Worm (Caenorhabditis elegans): ENCODE results near the gene glb-13.

glb-13 gene

ce11 chrX:12360444-12360843, 17.7 kb downstream of the glb-13 start, which contains the start of the genes nspc-15 and F19H6.6:
TSS of gene nspc-15 (plus strand) at chrX:12360744.
TSS of gene F19H6.6 (plus strand) at chrX:12360827.
- TF ChIP-seq lin-32 (GFP tag; optimal IDR thresholded peaks at IDR 0.05): no peak
- no peak for TF ChIP-seq pha-4 (tag; optimal IDR thresholded peaks at IDR 0.05)
- no peak for TF ChIP-seq nhr-237 (tag; optimal IDR thresholded peaks at IDR 0.05)
- TF ChIP-seq blmp-1 (tag; optimal IDR thresholded peaks at IDR 0.05): no peak
- no peak for TF ChIP-seq nhr-2 (tag; optimal IDR thresholded peaks at IDR 0.05)
- TF ChIP-seq ztf-11 (tag; optimal IDR thresholded peaks at IDR 0.05): no peak
- no peak for TF ChIP-seq flh-1 (GFP tag; optimal IDR thresholded peaks at IDR 0.05)
- no peak for TF ChIP-seq unc-120 (tag; optimal IDR thresholded peaks at IDR 0.05; ENCODE audit: poor library complexity, severe bottlenecking)
- no peak for TF ChIP-seq tbx-8 (GFP tag; optimal IDR thresholded peaks at IDR 0.05)
- TF ChIP-seq mab-5 (tag; optimal IDR thresholded peaks at IDR 0.05): no peak
- TF ChIP-seq mep-1 (tag; optimal IDR thresholded peaks at IDR 0.05): no peak
- no peak for TF ChIP-seq lin-13 (tag; optimal IDR thresholded peaks at IDR 0.05)
- no peak for TF ChIP-seq nhr-76 (tag; optimal IDR thresholded peaks at IDR 0.05)
- TF ChIP-seq hlh-1 (tag; optimal IDR thresholded peaks at IDR 0.05): no peak
- no peak for TF ChIP-seq mls-2 (tag; optimal IDR thresholded peaks at IDR 0.05)
- TF ChIP-seq sptf-1 (tag; optimal IDR thresholded peaks at IDR 0.05): no peak
- no peak for TF ChIP-seq lsy-2 (tag; optimal IDR thresholded peaks at IDR 0.05)

- TF ChIP-seq M03D4.4 (tag; optimal IDR thresholded peaks at IDR 0.05) (no peak), mep-1 (tag; optimal IDR thresholded peaks at IDR 0.05) (no peak), ceh-83 (GFP tag; optimal IDR thresholded peaks at IDR 0.05) (no peak), ceh-43 (GFP tag; optimal IDR thresholded peaks at IDR 0.05) (no peak), mab-5 (tag; optimal IDR thresholded peaks at IDR 0.05) (no peak)
Observed at ce11 chrX:12358957-12359356, 19.2 kb downstream of the glb-13 start, which contains the start of gene nspc-14. TSS of gene nspc-14 (minus strand) at chrX:12359057.

- no peak for TF ChIP-seq flh-1 (GFP tag; optimal IDR thresholded peaks at IDR 0.05)
- TF ChIP-seq mab-5 (tag; optimal IDR thresholded peaks at IDR 0.05): no peak
- TF ChIP-seq unc-120 (tag; optimal IDR thresholded peaks at IDR 0.05; ENCODE audit: poor library complexity, severe bottlenecking): no peak
- TF ChIP-seq ceh-83 (GFP tag; optimal IDR thresholded peaks at IDR 0.05): no peak
- TF ChIP-seq elt-1 (tag; optimal IDR thresholded peaks at IDR 0.05; ENCODE audit: borderline replicate concordance, insufficient read depth): no peak
- no peak for TF ChIP-seq sem-2 (GFP tag; optimal IDR thresholded peaks at IDR 0.05)
Observed at ce11 chrX:12357127-12357526, 21.1 kb downstream of the glb-13 start, which contains the start of gene nspc-13. TSS of gene nspc-13 (plus strand) at chrX:12357427.

ce11 chrX:12356581-12356980, 21.6 kb downstream of the glb-13 start, which contains the start of gene nspc-12:
TSS of gene nspc-12 (minus strand) at chrX:12356681.
- TF ChIP-seq lin-32 (GFP tag; optimal IDR thresholded peaks at IDR 0.05) (no peak), unc-120 (tag; optimal IDR thresholded peaks at IDR 0.05; ENCODE audit: poor library complexity, severe bottlenecking) (no peak), nhr-12 (tag; optimal IDR thresholded peaks at IDR 0.05) (no peak), elt-3 (tag; optimal IDR thresholded peaks at IDR 0.05) (no peak), nhr-237 (tag; optimal IDR thresholded peaks at IDR 0.05) (no peak), unc-62 (GFP tag; optimal IDR thresholded peaks at IDR 0.05) (no peak), bed-3 (GFP tag; optimal IDR thresholded peaks at IDR 0.05) (no peak), M03D4.4 (tag; optimal IDR thresholded peaks at IDR 0.05) (no peak), pha-4 (tag; optimal IDR thresholded peaks at IDR 0.05) (no peak), mep-1 (tag; optimal IDR thresholded peaks at IDR 0.05) (no peak), ham-2 (GFP tag; optimal IDR thresholded peaks at IDR 0.05) (no peak), ces-1 (GFP tag; optimal IDR thresholded peaks at IDR 0.05) (no peak), drap-1 (GFP tag; optimal IDR thresholded peaks at IDR 0.05) (no peak), sptf-1 (tag; optimal IDR thresholded peaks at IDR 0.05) (no peak), lin-13 (tag; optimal IDR thresholded peaks at IDR 0.05) (no peak), hlh-1 (tag; optimal IDR thresholded peaks at IDR 0.05) (no peak), nhr-28 (tag; optimal IDR thresholded peaks at IDR 0.05) (no peak), ceh-39 (tag; optimal IDR thresholded peaks at IDR 0.05) (no peak)

ce11 chrX:12352872-12353271, 25.3 kb downstream of the glb-13 start, which contains the start of gene F42F12.4:
TSS of gene F42F12.4 (minus strand) at chrX:12352947.
- TF ChIP-seq elt-3 (tag; optimal IDR thresholded peaks at IDR 0.05) (no peak), ceh-43 (GFP tag; optimal IDR thresholded peaks at IDR 0.05) (no peak), drap-1 (GFP tag; optimal IDR thresholded peaks at IDR 0.05) (no peak), mls-2 (tag; optimal IDR thresholded peaks at IDR 0.05) (no peak), nhr-12 (tag; optimal IDR thresholded peaks at IDR 0.05) (no peak)

Data from whole organism, mixed stage, embryonic.